Worm (Caenorhabditis elegans) whole organism, late embryonic: ENCODE measurements around the gene slc-5A12.

Experiments used
- C38D4.7 ChIP-seq: fragments of 200-800 bp; sonication (Bioruptor generic); optimal IDR thresholded peaks from 2 replicates; lab custom pipeline; 2018; ENCODE audit warnings: mild to moderate bottlenecking, missing genetic modification characterization, moderate library complexity, missing compliant biosample characterization
- F13H6.1 ChIP-seq: sonication (generic microtip); optimal IDR thresholded peaks from 2 replicates; lab custom pipeline; 2016; ENCODE audit warnings: missing genetic modification characterization, missing compliant biosample characterization
- K02D7.2 ChIP-seq: sonication (generic microtip); optimal IDR thresholded peaks from 2 replicates; lab custom pipeline; 2017; ENCODE audit warnings: mild to moderate bottlenecking, missing genetic modification characterization, missing compliant biosample characterization
- K09A11.1 ChIP-seq: sonication (generic microtip); optimal IDR thresholded peaks from 2 replicates; lab custom pipeline; 2017; ENCODE audit warnings: antibody characterized with exemption, mild to moderate bottlenecking, missing genetic modification characterization, missing compliant biosample characterization; ENCODE audit not compliant: insufficient read depth
- T23F11.4 ChIP-seq: fragments of 200-800 bp; sonication (Bioruptor generic); optimal IDR thresholded peaks from 2 replicates; lab custom pipeline; 2018; ENCODE audit warnings: mild to moderate bottlenecking, missing genetic modification characterization, missing compliant biosample characterization
- Y22D7AL.16 ChIP-seq: sonication (generic microtip); optimal IDR thresholded peaks from 2 replicates; lab custom pipeline; 2016; ENCODE audit warnings: missing genetic modification characterization, missing compliant biosample characterization
- ceh-14 ChIP-seq: sonication (generic microtip); optimal IDR thresholded peaks from 2 replicates; lab custom pipeline; 2016; ENCODE audit warnings: missing genotype, missing genetic modification characterization, missing compliant biosample characterization
- ceh-18 ChIP-seq: sonication (generic microtip); optimal IDR thresholded peaks from 2 replicates; lab custom pipeline; 2016; ENCODE audit warnings: missing genetic modification characterization, missing compliant biosample characterization
- ceh-2 ChIP-seq: sonication (generic microtip); optimal IDR thresholded peaks from 2 replicates; lab custom pipeline; 2016; ENCODE audit warnings: missing genotype, missing genetic modification characterization, missing compliant biosample characterization
- ceh-22 ChIP-seq: sonication (generic microtip); optimal IDR thresholded peaks from 2 replicates; lab custom pipeline; 2017; ENCODE audit warnings: missing biosample characterization, missing genetic modification characterization
- ceh-24 ChIP-seq: sonication (generic microtip); optimal IDR thresholded peaks from 2 replicates; lab custom pipeline; 2016; ENCODE audit warnings: mild to moderate bottlenecking, missing genetic modification characterization, missing compliant biosample characterization
- ceh-31 ChIP-seq: sonication (generic microtip); optimal IDR thresholded peaks from 2 replicates; lab custom pipeline; 2016; ENCODE audit warnings: missing genetic modification characterization, missing compliant biosample characterization
- ceh-48 ChIP-seq: sonication (generic microtip); optimal IDR thresholded peaks from 2 replicates; lab custom pipeline; 2016; ENCODE audit warnings: missing genetic modification characterization, inconsistent platforms, missing compliant biosample characterization
- ceh-6 ChIP-seq: fragments of 200-800 bp; sonication (Bioruptor generic); optimal IDR thresholded peaks from 2 replicates; lab custom pipeline; 2018; ENCODE audit warnings: mild to moderate bottlenecking, missing genetic modification characterization, missing compliant biosample characterization
- che-1 ChIP-seq: sonication (generic microtip); optimal IDR thresholded peaks from 2 replicates; lab custom pipeline; 2016; ENCODE audit warnings: mild to moderate bottlenecking, missing genetic modification characterization, missing compliant biosample characterization
- dmd-4 ChIP-seq: sonication (generic microtip); optimal IDR thresholded peaks from 2 replicates; lab custom pipeline; 2016; ENCODE audit warnings: borderline replicate concordance, missing genetic modification characterization, missing compliant biosample characterization
- elt-2 ChIP-seq: sonication (generic microtip); optimal IDR thresholded peaks from 2 replicates; lab custom pipeline; 2016; ENCODE audit warnings: missing genetic modification reagents, missing genetic modification characterization, missing compliant biosample characterization
- fax-1 ChIP-seq: sonication (generic microtip); optimal IDR thresholded peaks from 2 replicates; lab custom pipeline; 2016; ENCODE audit warnings: missing genotype, missing genetic modification characterization, missing compliant biosample characterization
- fkh-10 ChIP-seq: fragments of 150-350 bp; optimal IDR thresholded peaks from 2 replicates; lab custom pipeline; 2014; ENCODE audit warnings: missing biosample characterization, missing genetic modification reagents, missing genetic modification characterization
- fkh-6 ChIP-seq: sonication (generic microtip); optimal IDR thresholded peaks from 2 replicates; lab custom pipeline; 2016; ENCODE audit warnings: missing genetic modification characterization, missing compliant biosample characterization
- gmeb-2 ChIP-seq: sonication (generic microtip); optimal IDR thresholded peaks from 2 replicates; lab custom pipeline; 2016; ENCODE audit warnings: missing genetic modification characterization, inconsistent platforms, missing compliant biosample characterization
- hlh-30 ChIP-seq: sonication (generic microtip); optimal IDR thresholded peaks from 2 replicates; lab custom pipeline; 2017; ENCODE audit warnings: antibody characterized with exemption, missing genetic modification characterization, missing compliant biosample characterization; ENCODE audit not compliant: insufficient read depth
- hlh-6 ChIP-seq: sonication (generic microtip); optimal IDR thresholded peaks from 2 replicates; lab custom pipeline; 2016; ENCODE audit warnings: missing genotype, missing genetic modification characterization, missing compliant biosample characterization
- hlh-8 ChIP-seq: sonication (generic microtip); optimal IDR thresholded peaks from 2 replicates; lab custom pipeline; 2016; ENCODE audit warnings: missing genotype, missing genetic modification characterization, missing compliant biosample characterization
- lim-6 ChIP-seq: sonication (generic microtip); optimal IDR thresholded peaks from 2 replicates; lab custom pipeline; 2016; ENCODE audit warnings: missing genetic modification characterization, missing compliant biosample characterization
- lin-11 ChIP-seq: fragments of 200-800 bp; sonication (Bioruptor generic); optimal IDR thresholded peaks from 2 replicates; lab custom pipeline; 2018; ENCODE audit warnings: mild to moderate bottlenecking, missing genetic modification characterization, missing compliant biosample characterization
- nfya-1 ChIP-seq: sonication (generic microtip); optimal IDR thresholded peaks from 2 replicates; lab custom pipeline; 2017; ENCODE audit warnings: missing genetic modification characterization, mild to moderate bottlenecking, missing compliant biosample characterization, antibody characterized with exemption, moderate library complexity
- nhr-11 ChIP-seq: fragments of 150-350 bp; optimal IDR thresholded peaks from 2 replicates; lab custom pipeline; 2014; ENCODE audit warnings: missing biosample characterization, missing genetic modification characterization
- nhr-232 ChIP-seq: sonication (generic microtip); optimal IDR thresholded peaks from 2 replicates; lab custom pipeline; 2016; ENCODE audit warnings: missing genetic modification characterization, missing compliant biosample characterization
- odd-2 ChIP-seq: sonication (generic microtip); optimal IDR thresholded peaks from 2 replicates; lab custom pipeline; 2017; ENCODE audit warnings: antibody characterized with exemption, mild to moderate bottlenecking, missing genetic modification characterization, missing compliant biosample characterization
- pha-4 ChIP-seq: fragments of 150-350 bp; optimal IDR thresholded peaks from 2 replicates; lab custom pipeline; 2018; ENCODE audit warnings: missing biosample characterization, missing genetic modification reagents, missing genetic modification characterization
- pqm-1 ChIP-seq: sonication (generic microtip); optimal IDR thresholded peaks from 2 replicates; lab custom pipeline; 2016; ENCODE audit warnings: missing genetic modification characterization, missing compliant biosample characterization
- ref-2 ChIP-seq: sonication (generic microtip); optimal IDR thresholded peaks from 2 replicates; lab custom pipeline; 2016; ENCODE audit warnings: missing genetic modification characterization, missing compliant biosample characterization
- sox-2 ChIP-seq: fragments of 200-800 bp; sonication (Bioruptor generic); IDR thresholded peaks from 2 replicates; pipeline ENCODE4 v1.3.6; 2022; ENCODE audit warnings: missing genetic modification reagents, missing genetic modification characterization, missing compliant biosample characterization
- syd-9 ChIP-seq: sonication (generic microtip); optimal IDR thresholded peaks from 2 replicates; lab custom pipeline; 2016; ENCODE audit warnings: mild to moderate bottlenecking, missing genetic modification characterization, moderate library complexity, missing compliant biosample characterization
- tbx-2 ChIP-seq: sonication (generic microtip); optimal IDR thresholded peaks from 2 replicates; lab custom pipeline; 2016; ENCODE audit warnings: missing genetic modification characterization, missing compliant biosample characterization
- tbx-7 ChIP-seq: sonication (generic microtip); optimal IDR thresholded peaks from 2 replicates; lab custom pipeline; 2016; ENCODE audit warnings: missing genotype, missing genetic modification characterization, missing compliant biosample characterization
- unc-55 ChIP-seq: sonication (generic microtip); optimal IDR thresholded peaks from 2 replicates; lab custom pipeline; 2017; ENCODE audit warnings: missing biosample characterization, missing genetic modification reagents, missing genetic modification characterization
- unc-86 ChIP-seq: sonication (generic microtip); optimal IDR thresholded peaks from 2 replicates; lab custom pipeline; 2016; ENCODE audit warnings: missing genetic modification characterization, missing compliant biosample characterization

Gene slc-5A12

ce11 chrIV:11928388-11928787 lies 8.8 kb upstream of the slc-5A12 start:
- TF ChIP-seq nhr-232 (tag; lab: Kevin White, UChicago) (peak; percentile 43), K02D7.2 (tag; lab: Kevin White, UChicago) (no peak), pqm-1 (tag; lab: Kevin White, UChicago) (no peak), lin-11 (tag; lab: Kevin White, UChicago) (peak; percentile 44), T23F11.4 (GFP tag; lab: Kevin White, UChicago) (peak; percentile 30), fkh-6 (peak; percentile 19), elt-2 (tag; lab: Kevin White, UChicago) (peak; percentile 25), syd-9 (peak; percentile 27), che-1 (tag; lab: Kevin White, UChicago) (peak; percentile 39), gmeb-2 (peak; percentile 18), ref-2 (tag; lab: Kevin White, UChicago) (peak; percentile 50), ceh-6 (GFP tag; lab: Kevin White, UChicago) (peak; percentile 44), C38D4.7 (GFP tag; lab: Kevin White, UChicago) (peak; percentile 34), odd-2 (no peak)

ce11 chrIV:11930572-11930971 lies 6.6 kb upstream of the slc-5A12 start, which contains the start of gene nhx-9:
Gene nhx-9, plus strand, starts transcription at chrIV:11930872.
- TF ChIP-seq fkh-6 (no peak), tbx-2 (tag; lab: Kevin White, UChicago) (no peak), T23F11.4 (GFP tag; lab: Kevin White, UChicago) (no peak), hlh-8 (tag; lab: Kevin White, UChicago) (no peak), ceh-14 (tag; lab: Kevin White, UChicago) (no peak), lim-6 (tag; lab: Kevin White, UChicago) (no peak), pha-4 (no peak), F13H6.1 (no peak), hlh-6 (tag; lab: Kevin White, UChicago) (no peak), nhr-11 (tag; lab: Kevin White, UChicago) (no peak), nhr-232 (tag; lab: Kevin White, UChicago) (no peak), ceh-22 (no peak), unc-55 (GFP tag; lab: Kevin White, UChicago) (no peak)

- no peak for TF ChIP-seq hlh-30 (tag; lab: Kevin White, UChicago)
- TF ChIP-seq, all 69 proteins: peak for 0
These were observed 1.3 kb downstream of the slc-5A12 start for ce11 chrIV:11938554-11938953.

ce11 chrIV:11942313-11942712 lies 5.1 kb downstream of the slc-5A12 start, which contains the start of gene ZK829.1:
Gene ZK829.1, minus strand, starts transcription at chrIV:11942413.
- no peak for TF ChIP-seq ceh-48 (tag; lab: Kevin White, UChicago)
- no peak for TF ChIP-seq tbx-2 (tag; lab: Kevin White, UChicago)
- no peak for TF ChIP-seq ceh-6 (GFP tag; lab: Kevin White, UChicago)
- no peak for TF ChIP-seq ceh-24 (tag; lab: Kevin White, UChicago)
- no peak for TF ChIP-seq sox-2
- no peak for TF ChIP-seq ceh-2 (tag; lab: Kevin White, UChicago)
- TF ChIP-seq tbx-7, result no peak
- TF ChIP-seq K09A11.1 (tag; lab: Kevin White, UChicago), result no peak
- TF ChIP-seq C38D4.7 (GFP tag; lab: Kevin White, UChicago), result no peak
- TF ChIP-seq, all 69 proteins: peak for 0

ce11 chrIV:11945621-11946020 lies 8.4 kb downstream of the slc-5A12 start, which contains the start of gene ZK829.3:
Gene ZK829.3, minus strand, starts transcription at chrIV:11945721.
- TF ChIP-seq lin-11 (tag; lab: Kevin White, UChicago) (no peak), dmd-4 (tag; lab: Kevin White, UChicago) (no peak), ceh-6 (GFP tag; lab: Kevin White, UChicago) (no peak), K02D7.2 (tag; lab: Kevin White, UChicago) (no peak), nfya-1 (tag; lab: Kevin White, UChicago) (no peak), T23F11.4 (GFP tag; lab: Kevin White, UChicago) (no peak), gmeb-2 (no peak), tbx-2 (tag; lab: Kevin White, UChicago) (no peak), fkh-10 (no peak), pha-4 (no peak), fax-1 (tag; lab: Kevin White, UChicago) (no peak), ceh-2 (tag; lab: Kevin White, UChicago) (no peak), unc-86 (no peak), Y22D7AL.16 (tag; lab: Kevin White, UChicago) (no peak), lim-6 (tag; lab: Kevin White, UChicago) (no peak), ceh-18 (no peak), ceh-24 (tag; lab: Kevin White, UChicago) (no peak), odd-2 (no peak), ceh-31 (tag; lab: Kevin White, UChicago) (no peak)
